Worm (Caenorhabditis elegans): Measurements from ENCODE around the gene R11G1.11.

Gene R11G1.11

ce11 chrX:3611740-3612139 is 43.0 kb upstream of the R11G1.11 start:
- TF ChIP-seq flh-1 (GFP tag; optimal IDR thresholded peaks at IDR 0.05) (no peak), sem-2 (GFP tag; optimal IDR thresholded peaks at IDR 0.05) (no peak), ceh-39 (tag; optimal IDR thresholded peaks at IDR 0.05) (no peak), elt-1 (tag; optimal IDR thresholded peaks at IDR 0.05; ENCODE audit: borderline replicate concordance, insufficient read depth) (no peak), ceh-43 (GFP tag; optimal IDR thresholded peaks at IDR 0.05) (no peak), ces-1 (GFP tag; optimal IDR thresholded peaks at IDR 0.05) (no peak), lin-13 (tag; optimal IDR thresholded peaks at IDR 0.05) (no peak), mls-2 (tag; optimal IDR thresholded peaks at IDR 0.05) (no peak), mep-1 (tag; optimal IDR thresholded peaks at IDR 0.05) (no peak), lin-32 (GFP tag; optimal IDR thresholded peaks at IDR 0.05) (no peak), bed-3 (GFP tag; optimal IDR thresholded peaks at IDR 0.05) (no peak), unc-62 (GFP tag; optimal IDR thresholded peaks at IDR 0.05) (no peak), nhr-12 (tag; optimal IDR thresholded peaks at IDR 0.05) (no peak), unc-39 (tag; optimal IDR thresholded peaks at IDR 0.05) (no peak), unc-120 (tag; optimal IDR thresholded peaks at IDR 0.05; ENCODE audit: poor library complexity, severe bottlenecking) (no peak), nhr-28 (tag; optimal IDR thresholded peaks at IDR 0.05) (no peak), ham-2 (GFP tag; optimal IDR thresholded peaks at IDR 0.05) (no peak), hlh-1 (tag; optimal IDR thresholded peaks at IDR 0.05) (no peak), zip-8 (tag; optimal IDR thresholded peaks at IDR 0.05) (no peak)

DNA sequence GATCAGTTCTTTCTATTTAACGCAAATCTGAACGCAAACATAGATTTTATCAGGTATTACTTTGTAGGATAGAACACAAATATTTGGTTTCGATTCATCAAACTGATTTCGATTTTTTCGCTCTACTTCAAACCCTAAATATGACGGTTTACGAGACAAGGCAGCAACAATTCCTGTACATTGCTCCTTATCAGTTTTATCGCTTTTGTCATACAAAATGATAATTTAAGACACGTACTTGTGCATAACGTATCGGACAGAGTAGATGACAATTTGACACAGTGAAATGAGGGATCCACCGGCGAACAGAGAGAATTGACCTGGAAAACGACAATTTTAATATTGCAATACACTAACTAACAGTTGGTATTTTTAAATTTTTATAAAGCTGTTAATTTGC is 41.1 kb upstream of the R11G1.11 start:
- no peak for TF ChIP-seq sem-2 (GFP tag; optimal IDR thresholded peaks at IDR 0.05)
- no peak for TF ChIP-seq nhr-2 (tag; optimal IDR thresholded peaks at IDR 0.05)
- TF ChIP-seq mep-1 (tag; optimal IDR thresholded peaks at IDR 0.05), result no peak
- no peak for TF ChIP-seq M03D4.4 (tag; optimal IDR thresholded peaks at IDR 0.05)
- no peak for TF ChIP-seq nhr-237 (tag; optimal IDR thresholded peaks at IDR 0.05)
- no peak for TF ChIP-seq nhr-12 (tag; optimal IDR thresholded peaks at IDR 0.05)
- TF ChIP-seq lsy-2 (tag; optimal IDR thresholded peaks at IDR 0.05), result no peak
- TF ChIP-seq nhr-76 (tag; optimal IDR thresholded peaks at IDR 0.05), result no peak
- no peak for TF ChIP-seq ztf-11 (tag; optimal IDR thresholded peaks at IDR 0.05)
- TF ChIP-seq ceh-43 (GFP tag; optimal IDR thresholded peaks at IDR 0.05), result no peak
- no peak for TF ChIP-seq mab-5 (tag; optimal IDR thresholded peaks at IDR 0.05)
- no peak for TF ChIP-seq elt-3 (tag; optimal IDR thresholded peaks at IDR 0.05)

- no peak for TF ChIP-seq nhr-12 (tag; optimal IDR thresholded peaks at IDR 0.05)
- no peak for TF ChIP-seq ces-1 (GFP tag; optimal IDR thresholded peaks at IDR 0.05)
- no peak for TF ChIP-seq unc-120 (tag; optimal IDR thresholded peaks at IDR 0.05; ENCODE audit: poor library complexity, severe bottlenecking)
- TF ChIP-seq elt-1 (tag; optimal IDR thresholded peaks at IDR 0.05; ENCODE audit: borderline replicate concordance, insufficient read depth), result no peak
- TF ChIP-seq sptf-1 (tag; optimal IDR thresholded peaks at IDR 0.05), result no peak
- TF ChIP-seq hlh-1 (tag; optimal IDR thresholded peaks at IDR 0.05), result no peak
- TF ChIP-seq lin-32 (GFP tag; optimal IDR thresholded peaks at IDR 0.05), result no peak
- TF ChIP-seq nhr-76 (tag; optimal IDR thresholded peaks at IDR 0.05), result no peak
- TF ChIP-seq drap-1 (GFP tag; optimal IDR thresholded peaks at IDR 0.05), result no peak
- TF ChIP-seq cnd-1 (tag; optimal IDR thresholded peaks at IDR 0.05), result no peak
- no peak for TF ChIP-seq lsy-2 (tag; optimal IDR thresholded peaks at IDR 0.05)
- TF ChIP-seq snpc-4 (tag; optimal IDR thresholded peaks at IDR 0.05), result no peak
- TF ChIP-seq ztf-11 (tag; optimal IDR thresholded peaks at IDR 0.05), result no peak
- TF ChIP-seq nhr-237 (tag; optimal IDR thresholded peaks at IDR 0.05), result no peak
- TF ChIP-seq M03D4.4 (tag; optimal IDR thresholded peaks at IDR 0.05), result no peak
- TF ChIP-seq zip-8 (tag; optimal IDR thresholded peaks at IDR 0.05), result no peak
- no peak for TF ChIP-seq tbx-8 (GFP tag; optimal IDR thresholded peaks at IDR 0.05)
These were observed 37.5 kb upstream of the R11G1.11 start, which contains the start of gene del-9 for ce11 chrX:3617218-3617617. TSS of gene del-9 (minus strand) at chrX:3617318.

DNA sequence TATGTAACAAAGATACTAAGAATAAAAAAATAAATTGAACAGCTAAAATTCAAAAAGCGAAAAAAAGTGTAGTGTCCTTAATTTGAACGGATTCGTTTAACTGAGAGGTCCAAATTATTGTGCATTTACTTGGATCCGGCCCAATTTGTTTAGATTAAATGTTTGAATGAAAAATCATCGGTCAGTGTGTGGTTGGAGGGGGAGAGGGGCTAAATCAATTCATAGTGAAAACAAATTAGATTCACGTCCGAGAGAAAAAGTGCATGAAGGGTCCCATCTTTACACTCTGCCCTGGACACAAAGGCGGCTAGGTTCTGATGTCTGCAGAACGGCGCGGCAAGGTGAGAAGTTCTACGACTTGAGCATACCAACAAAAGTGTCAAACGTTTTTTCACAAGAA is 35.9 kb upstream of the R11G1.11 start:
- TF ChIP-seq drap-1 (GFP tag; optimal IDR thresholded peaks at IDR 0.05) (no peak), ces-1 (GFP tag; optimal IDR thresholded peaks at IDR 0.05) (peak; percentile 92)

DNA sequence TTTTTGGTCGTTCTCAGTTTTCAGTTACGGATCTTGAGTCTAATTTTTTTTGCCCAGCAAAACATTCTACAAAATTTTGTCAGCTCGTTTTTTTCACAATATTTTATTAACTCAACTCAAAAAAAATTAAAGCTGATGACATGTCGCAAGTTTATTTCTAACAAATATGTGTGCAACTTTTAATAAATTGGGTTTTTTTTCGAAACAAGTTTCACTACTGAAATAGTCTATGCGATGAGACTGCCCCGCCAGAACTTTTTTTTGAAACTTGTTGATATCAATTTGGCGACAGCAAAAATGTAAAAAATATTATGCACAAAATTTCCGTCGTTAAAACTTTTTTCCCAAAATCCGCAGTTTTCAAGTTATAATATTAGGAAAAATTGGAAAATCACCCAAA is 31.6 kb upstream of the R11G1.11 start, which contains the start of gene C18B2.2:
C18B2.2 (plus strand) TSS at position 301 of the 400 bp plus-strand sequence.
- no peak for TF ChIP-seq nhr-28 (tag; optimal IDR thresholded peaks at IDR 0.05)
- TF ChIP-seq ceh-43 (GFP tag; optimal IDR thresholded peaks at IDR 0.05), result no peak
- no peak for TF ChIP-seq nhr-76 (tag; optimal IDR thresholded peaks at IDR 0.05)
- TF ChIP-seq drap-1 (GFP tag; optimal IDR thresholded peaks at IDR 0.05), result no peak
- TF ChIP-seq nhr-2 (tag; optimal IDR thresholded peaks at IDR 0.05), result no peak
- TF ChIP-seq lin-13 (tag; optimal IDR thresholded peaks at IDR 0.05), result no peak
- no peak for TF ChIP-seq unc-39 (tag; optimal IDR thresholded peaks at IDR 0.05)
- TF ChIP-seq pha-4 (tag; optimal IDR thresholded peaks at IDR 0.05), result no peak
- no peak for TF ChIP-seq snpc-4 (tag; optimal IDR thresholded peaks at IDR 0.05)

All from whole organism, mixed stage, embryonic.